Worm (Caenorhabditis elegans): ENCODE results near the gene phg-1.

Gene phg-1

ce11 chrII:10137358-10137757, at the start of gene phg-1:
Gene phg-1, plus strand, starts transcription at chrII:10137658.
- TF ChIP-seq dao-5 (tag; optimal IDR thresholded peaks at IDR 0.05): no peak
- TF ChIP-seq W03F9.2 (tag; optimal IDR thresholded peaks at IDR 0.05): no peak
- no peak for TF ChIP-seq him-1 (tag; optimal IDR thresholded peaks at IDR 0.05)

DNA sequence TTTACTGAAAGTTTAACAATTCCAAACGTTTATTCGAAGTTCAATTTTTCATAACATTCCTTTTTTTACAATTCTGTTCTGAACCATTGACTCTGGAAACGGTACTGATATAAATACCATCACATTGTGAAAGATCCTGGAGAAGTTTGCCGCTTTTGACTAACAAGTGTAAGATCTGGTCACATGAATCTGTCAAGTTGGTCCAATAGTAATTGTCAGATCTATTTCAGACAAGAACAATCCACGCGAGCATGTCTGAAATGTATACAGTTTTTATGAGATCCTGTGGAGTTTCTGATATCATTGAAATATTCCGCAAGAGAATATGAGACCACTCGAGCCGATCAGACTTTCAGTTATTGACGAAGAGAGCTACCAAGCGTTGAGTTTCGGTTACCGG, 44.3 kb upstream of the phg-1 start:
- TF ChIP-seq him-1 (tag; optimal IDR thresholded peaks at IDR 0.05): no peak
- no peak for TF ChIP-seq W03F9.2 (tag; optimal IDR thresholded peaks at IDR 0.05)
- TF ChIP-seq dao-5 (tag; optimal IDR thresholded peaks at IDR 0.05): no peak

DNA sequence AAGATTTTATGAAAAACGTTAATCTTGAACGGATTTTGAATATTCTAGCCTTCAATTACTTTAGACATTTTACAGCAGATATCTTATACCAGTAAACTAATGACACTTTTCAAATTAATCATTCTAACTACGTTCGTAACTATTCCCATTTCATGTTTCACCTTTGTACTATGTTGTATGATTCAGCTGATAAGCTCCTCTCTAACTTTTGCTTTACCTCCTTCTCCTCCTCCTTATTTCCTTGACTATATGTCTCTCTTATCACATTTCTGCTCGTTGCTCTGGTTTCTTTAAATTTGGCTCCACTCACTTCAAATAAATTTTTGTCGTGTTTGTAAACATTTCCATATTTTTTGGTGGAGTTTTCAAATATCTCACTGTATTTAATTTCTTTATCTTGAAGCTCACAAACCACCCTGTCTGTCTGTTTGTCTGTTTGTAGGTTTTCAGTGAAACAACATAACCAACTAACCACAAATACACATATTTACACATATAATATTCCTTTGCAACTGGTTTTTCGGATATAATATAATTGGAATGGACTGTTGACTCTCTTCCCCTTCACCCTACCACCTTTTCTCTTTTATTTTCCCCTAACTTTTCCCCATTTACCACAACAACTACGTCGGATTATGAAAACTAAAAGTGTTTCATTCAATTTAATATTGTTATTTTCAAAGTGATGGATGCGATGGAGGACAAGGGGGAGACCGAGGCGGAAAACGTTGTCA, 43.1 kb upstream of the phg-1 start, which contains the start of gene lact-2:
TSS of gene lact-2 (plus strand) at position 684 of the 734 bp plus-strand sequence.
- TF ChIP-seq him-1 (tag; optimal IDR thresholded peaks at IDR 0.05) (no peak), dao-5 (tag; optimal IDR thresholded peaks at IDR 0.05) (no peak), W03F9.2 (tag; optimal IDR thresholded peaks at IDR 0.05) (no peak)

DNA sequence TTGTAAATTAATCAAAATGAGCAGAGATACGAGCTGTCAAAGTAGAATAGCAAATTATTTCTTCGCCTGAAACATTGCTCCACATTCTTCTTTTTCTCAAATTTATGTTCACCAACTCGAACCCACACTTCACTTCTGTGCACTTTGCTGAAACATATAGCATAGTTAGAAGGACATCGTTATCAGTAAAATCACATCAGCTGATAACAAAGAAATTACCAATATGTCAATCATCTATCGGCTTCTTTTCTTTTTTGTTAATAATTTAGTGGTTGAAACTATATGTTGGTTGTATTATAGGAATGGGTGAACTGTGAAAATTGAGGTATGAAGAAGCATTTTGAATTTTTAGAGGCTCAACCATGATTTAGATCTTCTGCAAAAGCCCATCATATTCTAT, 42.2 kb upstream of the phg-1 start:
- no peak for TF ChIP-seq him-1 (tag; optimal IDR thresholded peaks at IDR 0.05)
- no peak for TF ChIP-seq W03F9.2 (tag; optimal IDR thresholded peaks at IDR 0.05)
- TF ChIP-seq dao-5 (tag; optimal IDR thresholded peaks at IDR 0.05): no peak

ce11 chrII:10098428-10098827, 39.0 kb upstream of the phg-1 start:
- no peak for TF ChIP-seq W03F9.2 (tag; optimal IDR thresholded peaks at IDR 0.05)
- no peak for TF ChIP-seq dao-5 (tag; optimal IDR thresholded peaks at IDR 0.05)
- TF ChIP-seq him-1 (tag; optimal IDR thresholded peaks at IDR 0.05): no peak

ce11 chrII:10099072-10099471, 38.4 kb upstream of the phg-1 start:
- TF ChIP-seq him-1 (tag; optimal IDR thresholded peaks at IDR 0.05) (no peak), W03F9.2 (tag; optimal IDR thresholded peaks at IDR 0.05) (no peak), dao-5 (tag; optimal IDR thresholded peaks at IDR 0.05) (no peak)

DNA sequence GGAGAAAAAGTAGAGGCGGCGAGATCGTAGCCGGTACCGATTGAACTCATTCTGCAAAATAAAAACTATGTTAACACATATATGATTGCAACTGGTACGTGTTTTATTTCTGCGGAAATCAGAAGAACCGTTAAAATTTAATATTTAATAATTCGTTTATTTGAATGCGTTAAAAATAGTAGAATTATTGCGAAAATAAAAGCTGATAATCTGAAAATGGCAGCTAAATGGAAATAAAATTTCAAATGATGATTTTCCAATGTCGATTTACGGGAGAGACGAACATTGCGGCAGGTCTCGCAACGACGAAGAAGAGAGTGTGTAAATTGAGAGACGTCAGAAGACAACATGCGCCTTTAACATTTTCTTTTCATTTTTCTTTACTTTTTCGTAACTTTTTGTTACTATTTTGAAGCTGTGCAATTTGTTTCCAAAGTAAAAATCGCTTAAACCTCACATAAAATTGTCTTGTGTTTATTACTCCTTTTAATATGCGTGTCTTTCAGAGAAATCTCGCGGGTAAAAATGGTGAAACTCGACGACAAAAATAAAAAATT, 37.6 kb upstream of the phg-1 start, which contains the start of the genes pas-7 and puf-12:
TSS of gene pas-7 (minus strand) at position 51 of the 557 bp plus-strand sequence.
TSS of gene puf-12 (plus strand) at position 507 of the 557 bp plus-strand sequence.
- peak; percentile 77 for TF ChIP-seq W03F9.2 (tag; optimal IDR thresholded peaks at IDR 0.05)
- no peak for TF ChIP-seq him-1 (tag; optimal IDR thresholded peaks at IDR 0.05)

ce11 chrII:10103212-10103611, 34.2 kb upstream of the phg-1 start:
- no peak for TF ChIP-seq him-1 (tag; optimal IDR thresholded peaks at IDR 0.05)
- TF ChIP-seq dao-5 (tag; optimal IDR thresholded peaks at IDR 0.05): no peak
- no peak for TF ChIP-seq W03F9.2 (tag; optimal IDR thresholded peaks at IDR 0.05)

DNA sequence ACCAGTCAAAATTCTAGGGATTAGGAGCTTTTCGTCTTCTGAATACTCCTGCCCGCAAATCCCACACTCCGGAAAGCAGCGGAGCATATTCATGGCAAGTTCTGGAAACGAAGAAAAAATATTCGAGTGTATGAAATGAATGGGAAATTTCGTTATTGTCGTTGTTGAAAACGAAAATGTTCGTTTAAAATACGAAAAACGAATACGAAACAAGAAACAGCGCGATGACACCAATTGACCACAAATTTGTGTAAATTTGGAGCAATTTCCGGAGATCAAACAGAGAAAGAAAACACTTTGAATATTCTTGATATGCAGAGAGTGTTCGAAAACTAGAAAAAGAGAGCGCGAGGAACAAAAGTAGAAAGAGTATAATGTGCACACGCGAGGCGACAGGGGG, 31.9 kb upstream of the phg-1 start, which contains the start of gene ZK945.4:
TSS of gene ZK945.4 (minus strand) at position 101 of the 400 bp plus-strand sequence.
- TF ChIP-seq dao-5 (tag; optimal IDR thresholded peaks at IDR 0.05) (no peak), him-1 (tag; optimal IDR thresholded peaks at IDR 0.05) (no peak), W03F9.2 (tag; optimal IDR thresholded peaks at IDR 0.05) (no peak)

DNA sequence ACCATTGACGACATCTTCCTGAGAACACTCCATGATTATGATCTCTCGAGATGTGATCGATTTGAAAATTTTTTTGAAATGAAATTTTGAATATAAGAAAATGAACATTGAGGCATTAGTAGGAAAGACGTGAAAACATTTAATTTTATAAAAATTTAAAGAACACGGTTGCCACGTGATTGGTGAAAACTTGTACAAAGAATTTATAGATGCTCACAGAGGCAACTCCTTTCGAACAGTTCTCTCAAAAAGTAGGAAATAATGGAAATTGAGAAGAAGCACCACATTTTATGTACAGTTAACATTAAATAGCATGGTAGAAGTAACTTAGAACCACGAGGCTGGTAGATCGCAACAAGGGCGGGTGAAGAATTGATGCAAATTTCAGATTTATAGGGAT, 30.6 kb upstream of the phg-1 start, which contains the start of gene ZK945.6:
TSS of gene ZK945.6 (minus strand) at position 101 of the 400 bp plus-strand sequence.
- TF ChIP-seq dao-5 (tag; optimal IDR thresholded peaks at IDR 0.05) (no peak), him-1 (tag; optimal IDR thresholded peaks at IDR 0.05) (no peak), W03F9.2 (tag; optimal IDR thresholded peaks at IDR 0.05) (no peak)

ce11 chrII:10108377-10108776, 29.1 kb upstream of the phg-1 start, which contains the start of the genes ZK945.7 and ZK945.8:
Gene ZK945.7, minus strand, starts transcription at chrII:10108477.
Gene ZK945.8, plus strand, starts transcription at chrII:10108651.
- no peak for TF ChIP-seq dao-5 (tag; optimal IDR thresholded peaks at IDR 0.05)
- no peak for TF ChIP-seq W03F9.2 (tag; optimal IDR thresholded peaks at IDR 0.05)

DNA sequence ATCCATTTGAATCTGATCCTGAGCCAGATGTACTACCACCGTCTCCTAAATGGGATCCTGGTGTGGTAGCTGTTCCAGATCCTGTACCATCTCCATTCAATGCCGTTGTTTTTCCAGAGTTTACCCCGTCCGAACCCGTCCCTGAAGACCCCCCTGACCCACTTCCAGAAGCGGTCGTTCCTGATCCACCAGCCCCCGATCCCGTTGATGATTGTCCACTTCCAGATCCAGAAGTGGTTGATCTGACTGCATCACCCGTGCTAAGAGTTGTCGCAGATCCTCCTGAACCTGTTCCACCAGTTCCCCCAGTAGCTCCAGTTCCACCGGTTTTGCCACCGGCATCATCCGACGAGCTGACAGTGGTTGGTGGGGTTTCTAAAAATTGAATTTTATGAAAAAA, 20.8 kb upstream of the phg-1 start:
- TF ChIP-seq W03F9.2 (tag; optimal IDR thresholded peaks at IDR 0.05): no peak
- TF ChIP-seq him-1 (tag; optimal IDR thresholded peaks at IDR 0.05): no peak
- no peak for TF ChIP-seq dao-5 (tag; optimal IDR thresholded peaks at IDR 0.05)

DNA sequence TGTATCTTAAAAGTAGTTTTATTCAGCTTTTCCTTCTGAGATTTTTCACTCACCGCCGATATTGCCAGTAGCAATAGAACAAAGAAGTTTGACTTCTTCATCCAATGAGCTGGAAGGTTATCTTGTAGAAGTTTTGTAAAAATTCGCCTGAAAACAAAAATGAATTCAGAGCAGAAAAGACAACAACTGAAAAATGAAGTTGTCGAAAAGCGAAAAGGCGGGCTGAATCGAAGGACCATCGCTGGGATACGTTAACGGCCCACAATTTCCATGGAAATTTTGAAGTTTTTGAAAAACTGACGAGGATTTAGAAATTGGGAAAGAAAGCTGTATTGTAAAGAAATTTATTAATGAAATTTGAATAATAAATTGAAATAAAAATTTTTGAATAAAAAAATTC, 15.7 kb upstream of the phg-1 start, which contains the start of gene lov-1:
TSS of gene lov-1 (minus strand) at position 101 of the 400 bp plus-strand sequence.
- TF ChIP-seq him-1 (tag; optimal IDR thresholded peaks at IDR 0.05): no peak
- TF ChIP-seq dao-5 (tag; optimal IDR thresholded peaks at IDR 0.05): no peak
- TF ChIP-seq W03F9.2 (tag; optimal IDR thresholded peaks at IDR 0.05): no peak

- TF ChIP-seq him-1 (tag; optimal IDR thresholded peaks at IDR 0.05): no peak
- TF ChIP-seq dao-5 (tag; optimal IDR thresholded peaks at IDR 0.05): no peak
- TF ChIP-seq W03F9.2 (tag; optimal IDR thresholded peaks at IDR 0.05): no peak
Measured at ce11 chrII:10122465-10122864, 15.0 kb upstream of the phg-1 start, which contains the start of gene F27E5.7. Gene F27E5.7, plus strand, starts transcription at chrII:10122765.
